Worm (Caenorhabditis elegans) whole organism, L1 larva: ENCODE data around the gene glb-20.
A peak's percentile ranks its signal among the peaks of the same experiment; 100 is the strongest.

Experiments
- C04F5.9 ChIP-seq: sonication (generic microtip); optimal IDR thresholded peaks from 2 replicates; lab custom pipeline; 2016; ENCODE audit warnings: missing genetic modification characterization, missing compliant biosample characterization
- C16A3.4 ChIP-seq: fragments of 150-350 bp; optimal IDR thresholded peaks from 2 replicates; lab custom pipeline; 2014; ENCODE audit warnings: missing biosample characterization, missing genetic modification characterization
- aha-1 ChIP-seq: fragments of 150-350 bp; optimal IDR thresholded peaks from 2 replicates; lab custom pipeline; 2014; ENCODE audit warnings: missing biosample characterization, missing genetic modification characterization
- alr-1 ChIP-seq: fragments of 200-800 bp; sonication (Bioruptor generic); optimal IDR thresholded peaks from 2 replicates; lab custom pipeline; 2018; ENCODE audit warnings: borderline replicate concordance, mild to moderate bottlenecking, missing genetic modification characterization, missing compliant biosample characterization
- aly-2 ChIP-seq: fragments of 150-350 bp; optimal IDR thresholded peaks from 2 replicates; lab custom pipeline; 2014; ENCODE audit warnings: missing biosample characterization, missing genetic modification characterization
- blmp-1 ChIP-seq: fragments of 150-350 bp; optimal IDR thresholded peaks from 2 replicates; lab custom pipeline; 2014; ENCODE audit warnings: missing biosample characterization, missing genetic modification characterization
- ceh-63 ChIP-seq: fragments of 200-800 bp; sonication (Bioruptor generic); optimal IDR thresholded peaks from 2 replicates; lab custom pipeline; 2018; ENCODE audit warnings: mild to moderate bottlenecking, missing genetic modification characterization, missing compliant biosample characterization
- ceh-90 ChIP-seq: sonication (generic microtip); optimal IDR thresholded peaks from 2 replicates; lab custom pipeline; 2016; ENCODE audit warnings: missing genetic modification characterization, missing compliant biosample characterization
- dpl-1 ChIP-seq, 3 experiments: fragments of 150-350 bp in 2 of 3; sonication (generic microtip) in 1 of 3; optimal IDR thresholded peaks; 2 replicates each; lab custom pipeline; 2014 to 2017; ENCODE audit warnings: missing biosample characterization in 3 of 3, missing genetic modification characterization in 3 of 3, missing genetic modification reagents in 3 of 3
- efl-1 ChIP-seq, 4 experiments: fragments of 150-350 bp; optimal IDR thresholded peaks in 3 of 4; peaks in 1 of 4; 1 replicate in 1 of 4; 2 replicates in 3 of 4; lab custom pipeline; 2014; ENCODE audit warnings: missing biosample characterization in 2 of 4, missing genetic modification characterization in 2 of 4, missing genetic modification reagents in 2 of 4
- efl-3 ChIP-seq: fragments of 200-800 bp; sonication (Bioruptor generic); optimal IDR thresholded peaks from 2 replicates; lab custom pipeline; 2018; ENCODE audit warnings: mild to moderate bottlenecking, missing genetic modification characterization, missing compliant biosample characterization
- ets-5 ChIP-seq: fragments of 200-800 bp; sonication (Bioruptor generic); IDR thresholded peaks from 2 replicates; pipeline ENCODE4 v1.3.6; 2022; ENCODE audit warnings: missing genetic modification characterization, missing compliant biosample characterization
- fkh-4 ChIP-seq: sonication (generic microtip); optimal IDR thresholded peaks from 2 replicates; lab custom pipeline; 2016; ENCODE audit warnings: missing compliant biosample characterization, missing genetic modification characterization, borderline replicate concordance
- grh-1 ChIP-seq: fragments of 200-800 bp; sonication (Bioruptor generic); IDR thresholded peaks from 2 replicates; pipeline ENCODE4 v1.3.6; 2022; ENCODE audit warnings: missing genetic modification reagents, missing genetic modification characterization, missing compliant biosample characterization
- hlh-17 ChIP-seq: fragments of 200-800 bp; sonication (Bioruptor generic); optimal IDR thresholded peaks from 2 replicates; lab custom pipeline; 2018; ENCODE audit warnings: missing genetic modification characterization, mild to moderate bottlenecking, missing compliant biosample characterization, moderate library complexity, borderline replicate concordance
- hpl-2 ChIP-seq: fragments of 150-350 bp; optimal IDR thresholded peaks from 2 replicates; lab custom pipeline; 2014; ENCODE audit warnings: missing biosample characterization, missing genetic modification reagents, missing genetic modification characterization
- irx-1 ChIP-seq: sonication (generic microtip); optimal IDR thresholded peaks from 2 replicates; lab custom pipeline; 2016; ENCODE audit warnings: missing genetic modification characterization, missing compliant biosample characterization
- isw-1 ChIP-seq: fragments of 200-800 bp; sonication (Bioruptor generic); IDR thresholded peaks from 2 replicates; pipeline ENCODE4 v1.3.6; 2022; ENCODE audit warnings: missing genetic modification characterization, missing compliant biosample characterization
- jun-1 ChIP-seq: fragments of 150-350 bp; optimal IDR thresholded peaks from 2 replicates; lab custom pipeline; 2014; ENCODE audit warnings: missing biosample characterization, missing genetic modification reagents, missing genetic modification characterization
- lin-13 ChIP-seq: fragments of 150-350 bp; optimal IDR thresholded peaks from 2 replicates; lab custom pipeline; 2014; ENCODE audit warnings: missing biosample characterization, missing genetic modification reagents, missing genetic modification characterization
- lin-15B ChIP-seq: fragments of 150-350 bp; sonication (generic microtip); optimal IDR thresholded peaks from 3 replicates; lab custom pipeline; 2014; ENCODE audit warnings: missing biosample characterization, missing genetic modification characterization
- lin-39 ChIP-seq: fragments of 150-350 bp; optimal IDR thresholded peaks from 2 replicates; lab custom pipeline; 2014; ENCODE audit warnings: missing biosample characterization, missing genetic modification reagents, missing genetic modification characterization
- lir-3 ChIP-seq: sonication (generic microtip); optimal IDR thresholded peaks from 2 replicates; lab custom pipeline; 2016; ENCODE audit warnings: mild to moderate bottlenecking, missing genetic modification characterization, moderate library complexity, missing compliant biosample characterization; ENCODE audit not compliant: poor library complexity
- mab-9 ChIP-seq: fragments of 200-800 bp; sonication (Bioruptor generic); IDR thresholded peaks from 2 replicates; pipeline ENCODE4 v1.3.6; 2022; ENCODE audit warnings: missing genetic modification reagents, missing genetic modification characterization, missing compliant biosample characterization
- mdl-1 ChIP-seq, 2 experiments: fragments of 150-350 bp; optimal IDR thresholded peaks; 2 replicates each; lab custom pipeline; 2014 to 2017; ENCODE audit warnings: missing biosample characterization in 2 of 2, missing genetic modification characterization in 2 of 2, inconsistent platforms in 1 of 2
- mef-2 ChIP-seq: fragments of 150-350 bp; optimal IDR thresholded peaks from 2 replicates; lab custom pipeline; 2014; ENCODE audit warnings: missing biosample characterization, missing genetic modification characterization
- nhr-11 ChIP-seq: fragments of 150-350 bp; optimal IDR thresholded peaks from 2 replicates; lab custom pipeline; 2014; ENCODE audit warnings: missing biosample characterization, missing genetic modification characterization
- nhr-12 ChIP-seq: sonication (generic microtip); optimal IDR thresholded peaks from 2 replicates; lab custom pipeline; 2017; ENCODE audit warnings: missing biosample characterization, missing genetic modification characterization
- nhr-19 ChIP-seq: fragments of 200-800 bp; sonication (Bioruptor generic); conservative IDR thresholded peaks from 2 replicates; pipeline ENCODE4 v1.3.6; 2022; ENCODE audit warnings: missing genetic modification characterization, missing compliant biosample characterization
- nhr-28 ChIP-seq: fragments of 150-350 bp; optimal IDR thresholded peaks from 2 replicates; lab custom pipeline; 2014; ENCODE audit warnings: missing biosample characterization, missing genetic modification characterization
- nhr-47 ChIP-seq: sonication (generic microtip); optimal IDR thresholded peaks from 2 replicates; lab custom pipeline; 2016; ENCODE audit warnings: mild to moderate bottlenecking, missing genetic modification characterization, moderate library complexity, missing compliant biosample characterization
- nhr-71 ChIP-seq: sonication (generic microtip); optimal IDR thresholded peaks from 2 replicates; lab custom pipeline; 2016; ENCODE audit warnings: mild to moderate bottlenecking, missing genetic modification characterization, moderate library complexity, missing compliant biosample characterization
- nhr-77 ChIP-seq: fragments of 150-350 bp; optimal IDR thresholded peaks from 2 replicates; lab custom pipeline; 2014; ENCODE audit warnings: missing biosample characterization, missing genetic modification characterization
- nhr-84 ChIP-seq: sonication (generic microtip); optimal IDR thresholded peaks from 2 replicates; lab custom pipeline; 2017; ENCODE audit warnings: missing biosample characterization, missing genetic modification characterization
- nhr-90 ChIP-seq: sonication (generic microtip); optimal IDR thresholded peaks from 2 replicates; lab custom pipeline; 2016; ENCODE audit warnings: mild to moderate bottlenecking, missing genetic modification characterization, missing compliant biosample characterization; ENCODE audit not compliant: poor library complexity
- pag-3 ChIP-seq: sonication (generic microtip); optimal IDR thresholded peaks from 2 replicates; lab custom pipeline; 2017; ENCODE audit warnings: missing genetic modification characterization, mild to moderate bottlenecking, missing compliant biosample characterization, antibody characterized with exemption, borderline replicate concordance; ENCODE audit not compliant: insufficient read depth
- pqm-1 ChIP-seq: sonication (generic microtip); optimal IDR thresholded peaks from 3 replicates; lab custom pipeline; 2017; ENCODE audit warnings: missing biosample characterization, missing genetic modification characterization
- skn-1 ChIP-seq: fragments of 150-350 bp; optimal IDR thresholded peaks from 2 replicates; lab custom pipeline; 2014; ENCODE audit warnings: missing biosample characterization, missing genetic modification characterization
- snpc-4 ChIP-seq: fragments of 150-350 bp; optimal IDR thresholded peaks from 2 replicates; lab custom pipeline; 2014; ENCODE audit warnings: missing biosample characterization, missing genetic modification characterization
- snu-23 ChIP-seq: sonication (generic microtip); optimal IDR thresholded peaks from 2 replicates; lab custom pipeline; 2016; ENCODE audit warnings: missing genetic modification characterization, missing compliant biosample characterization
- sptf-1 ChIP-seq: fragments of 150-350 bp; optimal IDR thresholded peaks from 2 replicates; lab custom pipeline; 2014; ENCODE audit warnings: missing biosample characterization, missing genetic modification characterization
- sup-37 ChIP-seq: fragments of 200-800 bp; sonication (Bioruptor generic); optimal IDR thresholded peaks from 2 replicates; lab custom pipeline; 2018; ENCODE audit warnings: mild to moderate bottlenecking, missing genetic modification characterization, missing compliant biosample characterization
- unc-130 ChIP-seq: fragments of 150-350 bp; optimal IDR thresholded peaks from 2 replicates; lab custom pipeline; 2017; ENCODE audit warnings: missing biosample characterization, missing genetic modification characterization, inconsistent platforms
- unc-30 ChIP-seq: sonication (generic microtip); optimal IDR thresholded peaks from 2 replicates; lab custom pipeline; 2017; ENCODE audit warnings: missing biosample characterization, missing genetic modification characterization
- unc-62 ChIP-seq: fragments of 150-350 bp; optimal IDR thresholded peaks from 2 replicates; lab custom pipeline; 2014; ENCODE audit warnings: missing biosample characterization, missing genetic modification reagents, missing genetic modification characterization
- unc-86 ChIP-seq: sonication (generic microtip); optimal IDR thresholded peaks from 2 replicates; lab custom pipeline; 2016; ENCODE audit warnings: missing genetic modification characterization, missing compliant biosample characterization
- unc-98 ChIP-seq: fragments of 200-800 bp; sonication (Bioruptor generic); IDR thresholded peaks from 2 replicates; pipeline ENCODE4 v1.3.6; 2022; ENCODE audit warnings: missing genetic modification characterization, missing compliant biosample characterization
- zip-4 ChIP-seq: fragments of 200-800 bp; sonication (Bioruptor generic); optimal IDR thresholded peaks from 2 replicates; lab custom pipeline; 2018; ENCODE audit warnings: mild to moderate bottlenecking, missing genetic modification characterization, moderate library complexity, missing compliant biosample characterization
- ztf-11 ChIP-seq, 2 experiments: sonication (generic microtip); optimal IDR thresholded peaks; 2 replicates each; lab custom pipeline; 2016 to 2017; ENCODE audit warnings: missing genetic modification characterization in 2 of 2, missing biosample characterization in 1 of 2, missing compliant biosample characterization in 1 of 2
- ztf-4 ChIP-seq: fragments of 150-350 bp; optimal IDR thresholded peaks from 2 replicates; lab custom pipeline; 2014; ENCODE audit warnings: missing biosample characterization, missing genetic modification characterization

The glb-20 gene

ce11 chrX:13514384-13514783, 41.6 kb downstream of the glb-20 start (continued):
- no peak for TF ChIP-seq unc-130
- TF ChIP-seq sup-37 (GFP tag; lab: Kevin White, UChicago), result peak; percentile 35
- no peak for TF ChIP-seq alr-1 (tag; lab: Kevin White, UChicago)
- TF ChIP-seq fkh-4 (tag; lab: Kevin White, UChicago), result peak; percentile 72
- no peak for TF ChIP-seq hlh-17 (GFP tag; lab: Kevin White, UChicago)
- no peak for TF ChIP-seq aha-1 (tag; lab: Kevin White, UChicago)
- TF ChIP-seq C16A3.4 (tag; lab: Kevin White, UChicago), result peak; percentile 97
- TF ChIP-seq mab-9 (GFP tag; lab: Robert Waterston, UW), result peak; percentile 83
- TF ChIP-seq blmp-1 (tag; lab: Kevin White, UChicago), result peak; percentile 27
- TF ChIP-seq unc-62 (GFP tag; lab: Kevin White, UChicago), result no peak
- peak; percentile 77 for TF ChIP-seq lin-13 (GFP tag; lab: Kevin White, UChicago)
- TF ChIP-seq irx-1, result peak; percentile 95
- no peak for TF ChIP-seq ceh-90 (tag; lab: Kevin White, UChicago)
- peak; percentile 93 for TF ChIP-seq hpl-2
- no peak for TF ChIP-seq unc-30 (tag; lab: Kevin White, UChicago)
- peak; percentile 97 for TF ChIP-seq snu-23
- TF ChIP-seq aly-2 (tag; lab: Kevin White, UChicago), result peak; percentile 88
- TF ChIP-seq ztf-11 (tag; optimal IDR thresholded peaks at IDR 0.05; lab: Kevin White, UChicago), result peak; percentile 47 to 69
- no peak for TF ChIP-seq pag-3 (tag; lab: Kevin White, UChicago)
- TF ChIP-seq ztf-4 (tag; lab: Kevin White, UChicago), result peak; percentile 90
- peak; percentile 91 for TF ChIP-seq skn-1 (tag; lab: Kevin White, UChicago)
- peak; percentile 30 for TF ChIP-seq lin-15B (tag; lab: Kevin White, UChicago)
- TF ChIP-seq sptf-1, result no peak
- TF ChIP-seq grh-1, result peak; percentile 85
- peak; percentile 32 for TF ChIP-seq C04F5.9 (tag; lab: Kevin White, UChicago)
- TF ChIP-seq efl-1 (optimal IDR thresholded peaks at IDR 0.05; lab: Kevin White, UChicago), result peak; percentile 68 to 69
- peak; percentile 16 to 92 for TF ChIP-seq efl-1 (GFP tag; optimal IDR thresholded peaks at IDR 0.05 in 1 of 2; lab: Kevin White, UChicago)
- peak; percentile 63 for TF ChIP-seq efl-3 (GFP tag; lab: Kevin White, UChicago)
- TF ChIP-seq lin-39, result peak; percentile 96
- no peak for TF ChIP-seq nhr-12 (tag; lab: Kevin White, UChicago)
- peak; percentile 38 to 46 (median 40) for TF ChIP-seq dpl-1 (GFP tag; optimal IDR thresholded peaks at IDR 0.05; lab: Kevin White, UChicago)
- peak; percentile 75 for TF ChIP-seq unc-86 (tag; lab: Kevin White, UChicago)
- peak; percentile 95 for TF ChIP-seq nhr-90 (tag; lab: Kevin White, UChicago)
- TF ChIP-seq nhr-84 (tag; lab: Kevin White, UChicago), result no peak
- peak; percentile 87 for TF ChIP-seq nhr-77 (tag; lab: Kevin White, UChicago)
- TF ChIP-seq lir-3 (tag; lab: Kevin White, UChicago), result peak; percentile 81
- TF ChIP-seq mdl-1 (tag; optimal IDR thresholded peaks at IDR 0.05; lab: Kevin White, UChicago), result peak in 1 of 2 experiments; percentile 27
- peak; percentile 93 for TF ChIP-seq jun-1 (tag; lab: Kevin White, UChicago)
- TF ChIP-seq zip-4 (GFP tag; lab: Kevin White, UChicago), result peak; percentile 91
- no peak for TF ChIP-seq nhr-28 (tag; lab: Kevin White, UChicago)
- TF ChIP-seq nhr-11, result peak; percentile 95
- TF ChIP-seq unc-98 (GFP tag; lab: Robert Waterston, UW), result 0 out of 2 replicates have a peak, but pooled peaks have one; percentile 51
- no peak for TF ChIP-seq ets-5
- no peak for TF ChIP-seq ceh-63 (GFP tag; lab: Kevin White, UChicago)
- peak; percentile 64 for TF ChIP-seq isw-1
- peak; percentile 79 for TF ChIP-seq pqm-1 (tag; lab: Kevin White, UChicago)
- TF ChIP-seq nhr-71 (tag; lab: Kevin White, UChicago), result peak; percentile 93
- peak; percentile 61 for TF ChIP-seq mef-2
- peak; percentile 97 for TF ChIP-seq nhr-47 (tag; lab: Kevin White, UChicago)
- peak; percentile 81 for TF ChIP-seq snpc-4 (tag; lab: Kevin White, UChicago)
- TF ChIP-seq nhr-19 (GFP tag; lab: Robert Waterston, UW), result peak; percentile 94
